Worm (Caenorhabditis elegans) whole organism, L3 larva: ENCODE results near the gene K10H10.4.

ENCODE experiments used
- R02D3.7 ChIP-seq: fragments of 150-350 bp; optimal IDR thresholded peaks from 2 replicates; lab custom pipeline; 2014; ENCODE audit warnings: missing biosample characterization, missing genetic modification characterization
- ZK546.5 ChIP-seq: sonication (generic microtip); optimal IDR thresholded peaks from 2 replicates; lab custom pipeline; 2017; ENCODE audit warnings: missing biosample characterization, missing genetic modification characterization
- aly-2 ChIP-seq: fragments of 150-350 bp; optimal IDR thresholded peaks from 2 replicates; lab custom pipeline; 2014; ENCODE audit warnings: missing biosample characterization, missing genetic modification characterization
- ama-1 ChIP-seq: fragments of 150-350 bp; optimal IDR thresholded peaks from 2 replicates; lab custom pipeline; 2018
- ceh-16 ChIP-seq: sonication (generic microtip); optimal IDR thresholded peaks from 2 replicates; lab custom pipeline; 2017; ENCODE audit warnings: missing biosample characterization, missing genetic modification characterization
- ceh-28 ChIP-seq: fragments of 150-350 bp; optimal IDR thresholded peaks from 2 replicates; lab custom pipeline; 2014; ENCODE audit warnings: missing biosample characterization, missing genetic modification reagents, missing genetic modification characterization
- ceh-82 ChIP-seq: fragments of 150-350 bp; optimal IDR thresholded peaks from 2 replicates; lab custom pipeline; 2014; ENCODE audit warnings: missing biosample characterization, missing genetic modification characterization
- ceh-9 ChIP-seq: sonication (generic microtip); optimal IDR thresholded peaks from 2 replicates; lab custom pipeline; 2018; ENCODE audit warnings: missing biosample characterization, missing genetic modification characterization
- daf-12 ChIP-seq: fragments of 150-350 bp; optimal IDR thresholded peaks from 2 replicates; lab custom pipeline; 2014; ENCODE audit warnings: missing biosample characterization, missing genetic modification reagents, missing genetic modification characterization
- egl-27 ChIP-seq: sonication (generic microtip); optimal IDR thresholded peaks from 4 replicates; lab custom pipeline; 2017; ENCODE audit warnings: missing biosample characterization, missing genetic modification reagents, missing genetic modification characterization
- egl-5 ChIP-seq: fragments of 150-350 bp; optimal IDR thresholded peaks from 2 replicates; lab custom pipeline; 2017; ENCODE audit warnings: missing biosample characterization, missing genetic modification reagents, missing genetic modification characterization, inconsistent platforms
- elt-1 ChIP-seq: fragments of 150-350 bp; optimal IDR thresholded peaks from 2 replicates; lab custom pipeline; 2014; ENCODE audit warnings: missing biosample characterization, missing genetic modification characterization
- elt-2 ChIP-seq: sonication (generic microtip); optimal IDR thresholded peaks from 2 replicates; lab custom pipeline; 2016; ENCODE audit warnings: missing genetic modification reagents, mild to moderate bottlenecking, missing genetic modification characterization, missing compliant biosample characterization
- elt-3 ChIP-seq, 3 experiments: fragments of 150-350 bp in 1 of 3; sonication (generic microtip) in 2 of 3; optimal IDR thresholded peaks; 2 replicates in 2 of 3; 4 replicates in 1 of 3; lab custom pipeline; 2014 to 2017; ENCODE audit warnings: missing biosample characterization in 3 of 3, missing genetic modification characterization in 3 of 3
- eor-1 ChIP-seq, 2 experiments: fragments of 150-350 bp; optimal IDR thresholded peaks; 2 replicates each; lab custom pipeline; 2014 to 2018; ENCODE audit warnings: missing biosample characterization in 2 of 2, missing genetic modification characterization in 2 of 2
- fkh-10 ChIP-seq: sonication (generic microtip); optimal IDR thresholded peaks from 2 replicates; lab custom pipeline; 2017; ENCODE audit warnings: missing biosample characterization, missing genetic modification reagents, missing genetic modification characterization
- fkh-2 ChIP-seq: fragments of 150-350 bp; optimal IDR thresholded peaks from 2 replicates; lab custom pipeline; 2014; ENCODE audit warnings: missing biosample characterization, missing genetic modification reagents, missing genetic modification characterization
- fos-1 ChIP-seq: fragments of 150-350 bp; optimal IDR thresholded peaks from 2 replicates; lab custom pipeline; 2014; ENCODE audit warnings: missing biosample characterization, missing genetic modification characterization
- hmg-11 ChIP-seq: sonication (generic microtip); optimal IDR thresholded peaks from 2 replicates; lab custom pipeline; 2016; ENCODE audit warnings: missing genetic modification characterization, missing compliant biosample characterization
- jun-1 ChIP-seq: fragments of 150-350 bp; optimal IDR thresholded peaks from 2 replicates; lab custom pipeline; 2014; ENCODE audit warnings: missing biosample characterization, missing genetic modification reagents, missing genetic modification characterization
- lin-15B ChIP-seq: fragments of 150-350 bp; optimal IDR thresholded peaks from 2 replicates; lab custom pipeline; 2014; ENCODE audit warnings: missing biosample characterization, missing genetic modification characterization
- lin-39 ChIP-seq: fragments of 150-350 bp; optimal IDR thresholded peaks from 2 replicates; lab custom pipeline; 2018; ENCODE audit warnings: missing biosample characterization, missing genetic modification reagents, missing genetic modification characterization
- lsy-12 ChIP-seq: sonication (generic microtip); optimal IDR thresholded peaks from 2 replicates; lab custom pipeline; 2016; ENCODE audit warnings: mild to moderate bottlenecking, missing genetic modification characterization, missing compliant biosample characterization
- mdl-1 ChIP-seq: fragments of 150-350 bp; optimal IDR thresholded peaks from 2 replicates; lab custom pipeline; 2014; ENCODE audit warnings: missing biosample characterization, missing genetic modification characterization
- mml-1 ChIP-seq: fragments of 150-350 bp; sonication (generic microtip); optimal IDR thresholded peaks from 3 replicates; lab custom pipeline; 2014; ENCODE audit warnings: missing biosample characterization, missing genetic modification characterization
- nfya-1 ChIP-seq: sonication (generic microtip); optimal IDR thresholded peaks from 2 replicates; lab custom pipeline; 2017; ENCODE audit warnings: missing genetic modification characterization, mild to moderate bottlenecking, missing compliant biosample characterization, antibody characterized with exemption, moderate library complexity; ENCODE audit not compliant: insufficient read depth
- nhr-11 ChIP-seq: fragments of 150-350 bp; optimal IDR thresholded peaks from 2 replicates; lab custom pipeline; 2014; ENCODE audit warnings: missing biosample characterization, missing genetic modification characterization
- nhr-12 ChIP-seq: fragments of 150-350 bp; optimal IDR thresholded peaks from 2 replicates; lab custom pipeline; 2014; ENCODE audit warnings: missing biosample characterization, missing genetic modification characterization
- nhr-23 ChIP-seq: fragments of 150-350 bp; optimal IDR thresholded peaks from 2 replicates; lab custom pipeline; 2014; ENCODE audit warnings: missing biosample characterization, missing genetic modification reagents, missing genetic modification characterization
- nhr-237 ChIP-seq: fragments of 150-350 bp; optimal IDR thresholded peaks from 2 replicates; lab custom pipeline; 2014; ENCODE audit warnings: missing biosample characterization, missing genetic modification characterization
- nhr-25 ChIP-seq: sonication (generic microtip); optimal IDR thresholded peaks from 2 replicates; lab custom pipeline; 2017; ENCODE audit warnings: missing biosample characterization, missing genetic modification characterization
- nhr-28 ChIP-seq: fragments of 150-350 bp; optimal IDR thresholded peaks from 2 replicates; lab custom pipeline; 2014; ENCODE audit warnings: missing biosample characterization, missing genetic modification characterization
- nhr-43 ChIP-seq: sonication (generic microtip); optimal IDR thresholded peaks from 2 replicates; lab custom pipeline; 2016; ENCODE audit warnings: mild to moderate bottlenecking, missing genetic modification characterization, missing compliant biosample characterization; ENCODE audit not compliant: poor library complexity, severe bottlenecking
- nhr-67 ChIP-seq: fragments of 150-350 bp; optimal IDR thresholded peaks from 2 replicates; lab custom pipeline; 2014; ENCODE audit warnings: missing biosample characterization, missing genetic modification characterization
- nhr-76 ChIP-seq: fragments of 150-350 bp; sonication (generic microtip); optimal IDR thresholded peaks from 5 replicates; lab custom pipeline; 2014; ENCODE audit warnings: missing biosample characterization, missing genetic modification characterization
- nhr-77 ChIP-seq: fragments of 150-350 bp; optimal IDR thresholded peaks from 2 replicates; lab custom pipeline; 2014; ENCODE audit warnings: missing biosample characterization, missing genetic modification characterization
- pha-4 ChIP-seq: fragments of 150-350 bp; optimal IDR thresholded peaks from 2 replicates; lab custom pipeline; 2014; ENCODE audit warnings: missing biosample characterization, missing genetic modification reagents, missing genetic modification characterization
- pqm-1 ChIP-seq: fragments of 150-350 bp; optimal IDR thresholded peaks from 2 replicates; lab custom pipeline; 2017; ENCODE audit warnings: missing biosample characterization, missing genetic modification characterization, inconsistent platforms
- sea-2 ChIP-seq: fragments of 150-350 bp; sonication (generic microtip); optimal IDR thresholded peaks from 4 replicates; lab custom pipeline; 2014; ENCODE audit warnings: missing biosample characterization, missing genetic modification reagents, missing genetic modification characterization
- skn-1 ChIP-seq: fragments of 150-350 bp; optimal IDR thresholded peaks from 2 replicates; lab custom pipeline; 2014; ENCODE audit warnings: missing biosample characterization, missing genetic modification characterization
- snpc-4 ChIP-seq: fragments of 150-350 bp; optimal IDR thresholded peaks from 2 replicates; lab custom pipeline; 2014; ENCODE audit warnings: missing biosample characterization, missing genetic modification characterization
- tbx-2 ChIP-seq: sonication (generic microtip); optimal IDR thresholded peaks from 2 replicates; lab custom pipeline; 2016; ENCODE audit warnings: mild to moderate bottlenecking, missing genetic modification characterization, missing compliant biosample characterization
- unc-39 ChIP-seq: sonication (generic microtip); optimal IDR thresholded peaks from 4 replicates; lab custom pipeline; 2017; ENCODE audit warnings: missing biosample characterization, missing genetic modification characterization
- unc-62 ChIP-seq: fragments of 150-350 bp; sonication (generic microtip); optimal IDR thresholded peaks from 4 replicates; lab custom pipeline; 2014; ENCODE audit warnings: missing biosample characterization, missing genetic modification reagents, missing genetic modification characterization
- zag-1 ChIP-seq: fragments of 150-350 bp; optimal IDR thresholded peaks from 2 replicates; lab custom pipeline; 2014; ENCODE audit warnings: missing biosample characterization, missing genetic modification characterization
- ztf-11 ChIP-seq: fragments of 150-350 bp; optimal IDR thresholded peaks from 2 replicates; lab custom pipeline; 2014; ENCODE audit warnings: missing biosample characterization, missing genetic modification characterization
- ztf-4 ChIP-seq: fragments of 150-350 bp; optimal IDR thresholded peaks from 2 replicates; lab custom pipeline; 2014; ENCODE audit warnings: missing biosample characterization, missing genetic modification characterization

K10H10.4 gene

ce11 chrII:14527104-14527503 lies 26.9 kb downstream of the K10H10.4 start:
- TF ChIP-seq nhr-28 (tag; lab: Kevin White, UChicago): no peak
- TF ChIP-seq mml-1: no peak
- no peak for TF ChIP-seq fkh-10 (GFP tag; lab: Kevin White, UChicago)
- TF ChIP-seq nhr-23: no peak
- TF ChIP-seq nhr-77: no peak
- TF ChIP-seq sea-2 (GFP tag; lab: Kevin White, UChicago): no peak
- no peak for TF ChIP-seq nhr-11 (tag; lab: Kevin White, UChicago)
- TF ChIP-seq snpc-4 (tag; lab: Kevin White, UChicago): no peak

DNA sequence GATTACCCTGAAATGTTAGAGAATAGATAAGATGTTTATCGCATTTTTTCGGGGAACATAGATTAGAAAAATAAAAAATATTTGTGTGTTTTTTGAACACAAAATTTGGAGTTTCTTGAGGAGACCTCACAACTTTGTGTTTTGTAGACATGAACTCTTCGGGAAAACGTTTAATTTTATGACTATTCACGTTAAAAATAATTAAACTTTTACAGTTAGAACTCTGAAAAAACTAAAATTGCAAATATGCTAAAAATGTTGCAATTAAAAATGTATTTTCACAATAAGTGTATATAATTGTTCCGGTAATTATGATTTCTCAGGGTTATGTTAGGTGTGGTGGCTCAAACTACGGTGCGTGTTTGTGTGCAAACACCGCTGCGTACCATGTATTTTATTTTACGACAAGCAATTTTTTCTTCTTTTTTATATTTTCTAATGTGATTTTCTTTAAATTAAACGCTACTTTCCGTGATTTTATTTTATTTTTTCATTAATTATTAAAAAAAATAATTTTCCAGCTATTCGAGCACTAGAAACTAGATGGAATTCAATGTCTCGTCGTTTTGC lies 28.1 kb downstream of the K10H10.4 start, which contains the start of the genes F57C2.5 and spat-1:
Gene F57C2.5, minus strand, starts transcription at position 7 of the 570 bp plus-strand sequence.
Gene spat-1, plus strand, starts transcription at position 520 of the 570 bp plus-strand sequence.
- TF ChIP-seq ztf-4 (no peak), ceh-16 (tag; lab: Kevin White, UChicago) (no peak), mdl-1 (tag; lab: Kevin White, UChicago) (no peak), ama-1 (lab: Kevin White, UChicago) (no peak), nfya-1 (tag; lab: Kevin White, UChicago) (peak; percentile 74), unc-62 (GFP tag; lab: Kevin White, UChicago) (no peak), nhr-43 (no peak), eor-1 (tag; optimal IDR thresholded peaks at IDR 0.05; lab: Kevin White, UChicago) (no peak), zag-1 (tag; lab: Kevin White, UChicago) (no peak), ZK546.5 (tag; lab: Kevin White, UChicago) (no peak), lsy-12 (no peak), egl-5 (no peak), mml-1 (no peak), nhr-25 (tag; lab: Kevin White, UChicago) (peak; percentile 12), lin-39 (tag; lab: Kevin White, UChicago) (no peak), nhr-11 (tag; lab: Kevin White, UChicago) (no peak), pqm-1 (peak; percentile 54), unc-39 (tag; lab: Kevin White, UChicago) (no peak), jun-1 (tag; lab: Kevin White, UChicago) (peak; percentile 10), nhr-23 (peak; percentile 56), ztf-11 (tag; lab: Kevin White, UChicago) (no peak), daf-12 (tag; lab: Kevin White, UChicago) (no peak), hmg-11 (tag; lab: Kevin White, UChicago) (peak; percentile 55), egl-27 (tag; lab: Kevin White, UChicago) (no peak), nhr-237 (tag; lab: Kevin White, UChicago) (no peak), fos-1 (tag; lab: Kevin White, UChicago) (no peak), skn-1 (peak; percentile 46), nhr-77 (no peak), pha-4 (tag; lab: Kevin White, UChicago) (peak; percentile 79), fkh-2 (tag; lab: Kevin White, UChicago) (no peak), nhr-12 (tag; lab: Kevin White, UChicago) (no peak), elt-3 (tag; optimal IDR thresholded peaks at IDR 0.05; lab: Kevin White, UChicago) (no peak), aly-2 (tag; lab: Kevin White, UChicago) (no peak), ceh-9 (tag; lab: Kevin White, UChicago) (no peak), nhr-76 (tag; lab: Kevin White, UChicago) (no peak), nhr-28 (tag; lab: Kevin White, UChicago) (no peak), ceh-28 (tag; lab: Kevin White, UChicago) (no peak), tbx-2 (no peak), ceh-82 (tag; lab: Kevin White, UChicago) (no peak), snpc-4 (tag; lab: Kevin White, UChicago) (peak; percentile 22), R02D3.7 (tag; lab: Kevin White, UChicago) (no peak), fkh-10 (GFP tag; lab: Kevin White, UChicago) (no peak), elt-2 (tag; lab: Kevin White, UChicago) (peak; percentile 83), elt-1 (tag; lab: Kevin White, UChicago) (peak; percentile 52), lin-15B (peak; percentile 66), sea-2 (GFP tag; lab: Kevin White, UChicago) (no peak), nhr-67 (tag; lab: Kevin White, UChicago) (no peak)
